Fruit fly (Drosophila melanogaster) whole organism: ENCODE results near the gene sing.

Source experiments
- CG8478 ChIP-seq: fragments of >200 bp; optimal IDR thresholded peaks from 2 replicates; lab custom pipeline; 2018; ENCODE audit warnings: inconsistent platforms
- Dll ChIP-seq: fragments of >200 bp; optimal IDR thresholded peaks from 2 replicates; lab custom pipeline; 2017
- EcR ChIP-seq, 2 experiments: fragments of >200 bp; optimal IDR thresholded peaks; 2 replicates each; lab custom pipeline; 2017; ENCODE audit warnings: missing biosample characterization in 2 of 2, missing genetic modification characterization in 2 of 2, missing genetic modification reagents in 2 of 2
- pan ChIP-seq: fragments of >200 bp; optimal IDR thresholded peaks from 2 replicates; lab custom pipeline; 2017
- psq ChIP-seq: fragments of >200 bp; optimal IDR thresholded peaks from 2 replicates; lab custom pipeline; 2017
- usp ChIP-seq: fragments of >200 bp; optimal IDR thresholded peaks from 2 replicates; lab custom pipeline; 2017; ENCODE audit warnings: missing biosample characterization, missing genetic modification characterization, mixed read lengths

sing gene

DNA sequence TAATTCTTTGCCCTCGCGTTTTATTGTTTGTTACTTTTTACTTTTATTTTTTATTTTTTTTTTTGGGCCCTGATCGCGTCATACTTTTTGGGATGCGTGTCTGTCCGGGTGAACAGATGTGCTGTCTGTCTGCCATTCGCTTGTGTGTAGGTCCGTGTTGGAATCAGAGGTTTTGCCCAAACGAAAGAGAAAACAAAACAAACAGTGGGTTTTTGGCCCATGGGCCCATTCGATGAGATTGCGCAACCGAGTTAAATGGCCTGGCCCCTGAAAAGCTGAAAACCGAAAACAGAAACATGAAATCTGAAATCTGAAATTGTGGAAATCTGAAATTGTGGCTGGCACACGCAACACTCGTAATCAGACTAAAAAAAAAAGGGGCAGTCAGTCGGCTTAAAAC lies 33.6 kb upstream of the sing start:
- no peak for TF ChIP-seq pan (lab: Kevin White, UChicago)
- no peak for TF ChIP-seq usp (GFP tag; lab: Kevin White, UChicago)
- no peak for TF ChIP-seq psq (lab: Kevin White, UChicago)
- TF ChIP-seq EcR (GFP tag; optimal IDR thresholded peaks at IDR 0.05; lab: Kevin White, UChicago) = no peak
- TF ChIP-seq CG8478 (lab: Kevin White, UChicago) = no peak

DNA sequence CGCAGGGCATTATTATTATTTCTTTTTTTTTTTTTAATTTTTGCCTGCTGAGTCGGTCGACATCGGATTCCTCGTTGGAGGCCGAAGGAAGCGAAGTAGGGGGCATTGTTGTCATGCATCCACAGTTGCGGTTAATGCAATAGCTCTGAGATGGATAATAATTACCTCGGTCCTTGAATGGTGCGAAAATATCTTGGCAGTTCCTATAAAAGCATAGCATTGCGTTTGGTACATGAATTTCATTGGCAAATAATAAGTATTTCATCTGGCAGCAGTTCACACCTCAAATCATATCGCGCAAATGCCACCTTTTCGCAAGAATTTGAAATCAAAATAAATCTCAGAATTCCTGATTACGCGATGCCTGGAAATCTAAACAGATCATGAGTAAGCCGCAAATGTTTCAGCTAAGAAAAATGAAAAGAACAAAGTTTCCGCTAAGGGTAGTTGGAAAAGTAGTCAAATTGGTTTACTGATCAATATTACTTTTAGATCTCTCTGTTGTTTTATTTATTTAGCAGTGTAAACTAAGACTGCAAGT lies 31.9 kb upstream of the sing start:
- TF ChIP-seq CG8478 (lab: Kevin White, UChicago) (no peak), Dll (lab: Kevin White, UChicago) (no peak), psq (lab: Kevin White, UChicago) (no peak), pan (lab: Kevin White, UChicago) (no peak), EcR (GFP tag; optimal IDR thresholded peaks at IDR 0.05; lab: Kevin White, UChicago) (no peak), usp (GFP tag; lab: Kevin White, UChicago) (no peak)

DNA sequence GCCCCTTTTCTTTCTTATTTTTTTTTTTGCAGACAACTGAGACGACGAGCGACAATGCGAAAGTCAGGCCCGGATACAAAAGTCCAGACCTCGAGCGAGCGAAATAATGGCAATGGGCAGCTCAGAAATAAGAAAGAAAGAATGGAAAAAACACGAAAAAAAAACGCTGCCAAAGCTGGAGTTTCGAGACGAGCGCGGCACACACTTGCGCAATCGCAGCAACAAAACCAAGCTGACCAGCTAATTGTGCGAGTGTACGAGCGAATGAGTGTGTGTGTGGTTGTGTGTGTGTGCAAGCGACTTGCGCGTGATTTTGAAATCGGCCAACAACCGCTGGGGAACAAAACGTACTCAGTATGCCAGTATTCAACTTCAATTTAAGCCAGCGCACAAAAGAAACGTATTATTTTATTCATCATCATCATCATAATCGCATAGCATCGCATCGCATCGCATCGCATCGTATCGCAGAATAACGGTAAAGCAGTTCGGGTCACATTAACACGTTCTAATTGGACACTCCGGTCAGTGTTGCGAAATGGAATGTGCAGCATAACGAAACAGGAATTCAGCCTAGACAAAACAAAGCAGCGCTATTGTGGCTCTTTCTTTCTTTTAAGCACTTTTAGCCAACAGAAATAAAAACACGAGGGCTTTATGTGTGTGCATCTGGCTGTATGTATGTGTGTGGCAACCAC lies 31.2 kb upstream of the sing start:
- TF ChIP-seq psq (lab: Kevin White, UChicago) = no peak
- no peak for TF ChIP-seq pan (lab: Kevin White, UChicago)
- TF ChIP-seq EcR (GFP tag; optimal IDR thresholded peaks at IDR 0.05; lab: Kevin White, UChicago) = no peak
- no peak for TF ChIP-seq Dll (lab: Kevin White, UChicago)
- no peak for TF ChIP-seq usp (GFP tag; lab: Kevin White, UChicago)
- TF ChIP-seq CG8478 (lab: Kevin White, UChicago) = no peak

DNA sequence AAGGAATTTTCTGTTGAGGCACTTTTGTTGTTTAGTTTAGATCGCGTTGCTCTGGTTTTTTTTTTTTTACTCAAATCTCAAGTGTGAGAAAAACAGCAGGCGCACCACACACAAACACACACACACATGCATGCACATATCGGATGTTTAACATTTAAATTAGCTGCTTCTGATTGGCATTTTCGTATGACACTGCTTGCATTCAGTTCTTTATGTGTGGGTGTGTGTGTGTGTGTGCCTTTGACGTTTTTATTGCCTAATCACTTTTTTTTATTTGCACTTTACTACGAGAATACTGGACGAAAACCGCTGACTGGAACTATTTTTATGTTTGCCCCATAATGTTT lies 30.7 kb upstream of the sing start:
- TF ChIP-seq usp (GFP tag; lab: Kevin White, UChicago) (no peak), Dll (lab: Kevin White, UChicago) (no peak), EcR (GFP tag; optimal IDR thresholded peaks at IDR 0.05; lab: Kevin White, UChicago) (no peak), pan (lab: Kevin White, UChicago) (no peak), CG8478 (lab: Kevin White, UChicago) (no peak), psq (lab: Kevin White, UChicago) (no peak)

DNA sequence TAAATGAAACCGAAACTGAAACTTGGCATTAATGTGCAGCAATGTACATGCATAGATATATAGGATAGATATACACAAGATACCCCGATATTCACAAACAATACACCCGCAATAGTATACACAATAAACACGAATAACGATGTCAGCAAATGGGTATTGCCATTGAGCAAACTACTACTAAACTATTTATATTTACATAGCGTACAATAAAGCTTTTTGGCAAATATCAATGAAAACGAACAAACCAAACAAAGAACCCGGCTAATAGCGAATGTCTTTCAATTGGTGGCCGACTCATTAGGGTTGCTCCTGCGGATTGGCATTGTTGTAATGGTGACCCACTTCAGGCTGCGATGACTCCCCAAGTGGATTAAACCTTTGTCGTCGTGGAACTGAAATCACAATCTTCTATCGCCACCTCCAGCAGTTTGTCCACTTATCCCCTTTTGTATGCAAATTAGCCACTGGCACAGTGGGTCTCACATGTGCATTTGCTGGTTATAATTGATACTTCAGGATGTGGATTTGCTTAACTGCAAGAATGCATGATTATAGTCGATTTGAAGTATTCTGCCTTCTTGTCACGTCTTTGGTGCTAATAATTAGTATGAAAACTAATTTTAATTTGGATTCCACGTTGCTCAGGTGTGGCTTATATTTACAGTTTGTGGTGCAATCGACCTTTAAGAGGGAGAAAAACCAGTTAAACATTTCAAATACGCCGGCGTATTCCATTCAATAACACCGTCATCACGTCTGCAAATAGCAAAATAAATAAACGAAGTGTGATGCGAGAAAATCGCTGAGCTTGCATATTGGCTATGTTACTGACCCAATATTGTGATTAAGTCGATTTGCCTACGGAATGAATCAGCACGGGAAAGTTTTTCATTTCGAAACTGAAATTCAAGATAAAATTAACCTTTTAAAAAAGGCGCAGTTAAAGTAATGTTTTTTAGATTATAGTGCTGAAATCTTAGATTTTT lies 28.7 kb upstream of the sing start:
- TF ChIP-seq usp (GFP tag; lab: Kevin White, UChicago) (no peak), EcR (GFP tag; optimal IDR thresholded peaks at IDR 0.05; lab: Kevin White, UChicago) (no peak), Dll (lab: Kevin White, UChicago) (no peak)

DNA sequence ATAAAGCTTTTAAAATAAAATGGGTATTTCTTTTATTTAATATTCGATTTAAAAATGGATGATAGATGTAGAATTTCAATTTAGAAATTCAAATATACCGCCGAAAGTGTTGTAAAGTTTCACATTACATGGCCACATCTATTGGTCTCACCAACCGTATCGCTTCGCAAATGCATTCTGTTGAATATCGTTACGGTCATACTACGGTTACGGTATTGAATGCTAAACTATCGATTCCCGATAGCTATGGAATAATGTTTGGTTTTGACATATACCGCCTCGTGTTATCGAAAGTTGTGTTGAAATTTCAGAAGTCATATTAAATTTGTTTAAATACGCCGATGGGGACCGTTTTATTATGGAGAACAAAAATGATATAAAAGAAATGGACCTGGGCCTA lies 28.0 kb upstream of the sing start, which contains the start of the genes CG32573 and CG42512:
Gene CG32573, plus strand, starts transcription at position 279 of the 400 bp plus-strand sequence.
Gene CG42512, plus strand, starts transcription at position 279 of the 400 bp plus-strand sequence.
- no peak for TF ChIP-seq EcR (GFP tag; optimal IDR thresholded peaks at IDR 0.05; lab: Kevin White, UChicago)
- TF ChIP-seq psq (lab: Kevin White, UChicago) = no peak
- no peak for TF ChIP-seq CG8478 (lab: Kevin White, UChicago)
- TF ChIP-seq Dll (lab: Kevin White, UChicago) = no peak
- no peak for TF ChIP-seq usp (GFP tag; lab: Kevin White, UChicago)
- TF ChIP-seq pan (lab: Kevin White, UChicago) = no peak

DNA sequence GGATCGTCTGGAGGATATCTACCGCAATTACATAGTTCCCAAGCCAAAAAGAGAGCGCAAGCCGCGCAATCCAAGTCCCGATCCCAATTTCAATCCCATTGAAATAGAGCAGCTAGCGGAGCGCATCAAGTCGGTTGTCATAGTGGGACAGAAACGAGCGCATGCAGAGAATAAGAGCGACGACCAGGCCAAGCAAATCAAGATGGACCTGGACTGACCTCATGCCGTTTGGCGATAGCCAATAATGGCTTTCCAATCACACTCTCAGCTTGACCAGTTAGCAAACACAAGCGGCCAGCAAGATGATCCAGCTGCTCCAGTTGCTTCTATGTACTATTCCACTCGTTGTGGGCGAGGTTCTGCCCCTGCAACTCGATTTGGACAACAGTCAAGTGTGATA lies 27.5 kb upstream of the sing start:
- no peak for TF ChIP-seq pan (lab: Kevin White, UChicago)
- no peak for TF ChIP-seq EcR (GFP tag; optimal IDR thresholded peaks at IDR 0.05; lab: Kevin White, UChicago)
- no peak for TF ChIP-seq usp (GFP tag; lab: Kevin White, UChicago)
- no peak for TF ChIP-seq Dll (lab: Kevin White, UChicago)
- no peak for TF ChIP-seq psq (lab: Kevin White, UChicago)
- no peak for TF ChIP-seq CG8478 (lab: Kevin White, UChicago)

DNA sequence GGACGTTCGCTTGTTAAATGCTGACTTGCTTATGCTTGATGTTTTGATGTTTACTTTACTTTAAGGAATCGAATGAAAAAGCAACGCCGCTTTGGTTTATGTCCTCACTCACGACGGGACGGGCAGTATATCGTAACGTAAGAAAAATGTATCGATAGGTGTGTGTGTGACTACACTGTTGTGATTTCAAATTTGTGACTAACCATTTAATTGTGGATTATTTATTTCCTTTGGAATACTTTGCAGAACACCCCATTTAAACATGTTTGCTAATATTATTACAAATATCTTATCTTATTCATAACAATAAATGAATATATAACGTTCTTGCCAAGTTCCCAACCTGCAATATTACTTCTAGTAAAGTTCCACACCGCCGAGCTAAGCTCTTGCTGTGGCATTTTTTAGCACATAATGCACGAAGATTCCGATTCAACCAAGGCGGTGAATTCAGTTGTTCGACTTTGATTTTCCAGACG lies 24.1 kb upstream of the sing start, which contains the start of the genes Nemp and r:
Gene Nemp, minus strand, starts transcription at position 85 of the 479 bp plus-strand sequence.
Gene r, plus strand, starts transcription at position 429 of the 479 bp plus-strand sequence.
- no peak for TF ChIP-seq pan (lab: Kevin White, UChicago)
- TF ChIP-seq CG8478 (lab: Kevin White, UChicago) = no peak
- TF ChIP-seq psq (lab: Kevin White, UChicago) = no peak
- TF ChIP-seq EcR (GFP tag; optimal IDR thresholded peaks at IDR 0.05; lab: Kevin White, UChicago) = no peak
- no peak for TF ChIP-seq Dll (lab: Kevin White, UChicago)
- TF ChIP-seq usp (GFP tag; lab: Kevin White, UChicago) = no peak

DNA sequence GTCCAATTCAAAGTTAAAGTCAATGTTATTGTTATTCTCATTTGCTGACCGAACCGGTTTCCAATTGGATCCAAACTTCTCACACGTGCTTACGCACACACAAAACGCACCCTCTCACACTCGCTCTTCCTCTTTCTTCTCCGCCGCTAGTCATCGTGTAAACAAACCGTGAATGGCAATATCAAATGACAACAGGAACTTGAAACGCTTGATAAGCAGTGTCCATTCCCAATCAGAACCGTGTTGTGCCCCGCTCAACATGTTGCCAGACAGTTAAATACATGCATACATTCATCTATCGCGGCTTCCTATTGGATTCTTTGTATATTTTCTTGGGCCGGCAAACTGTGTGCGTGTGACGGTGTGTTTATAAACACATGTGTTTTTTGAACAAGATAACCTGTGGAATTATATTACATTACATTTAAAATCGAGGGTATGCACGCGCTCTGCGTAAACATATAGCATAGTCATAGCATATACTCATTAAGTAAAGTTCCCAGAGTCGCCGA lies 23.3 kb upstream of the sing start:
- TF ChIP-seq usp (GFP tag; lab: Kevin White, UChicago) (no peak), pan (lab: Kevin White, UChicago) (no peak), Dll (lab: Kevin White, UChicago) (no peak), CG8478 (lab: Kevin White, UChicago) (no peak), EcR (GFP tag; optimal IDR thresholded peaks at IDR 0.05; lab: Kevin White, UChicago) (no peak), psq (lab: Kevin White, UChicago) (no peak)

DNA sequence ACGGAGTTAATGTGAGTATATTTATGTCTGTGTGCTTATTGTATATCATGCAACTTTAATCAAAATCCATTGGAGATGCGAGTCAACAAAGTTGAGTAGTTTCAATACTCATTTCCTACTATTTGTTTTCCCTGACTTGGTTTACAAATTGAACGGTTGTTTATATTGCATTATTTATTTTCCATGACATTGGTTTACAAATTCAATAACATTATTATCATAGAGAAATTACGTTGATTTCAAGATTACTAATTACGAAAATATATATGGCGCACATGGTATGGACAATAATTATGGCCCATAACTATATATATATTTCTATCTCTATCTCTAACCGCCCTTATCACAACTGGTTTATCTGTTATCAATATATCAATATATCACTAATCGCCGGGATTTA lies 18.5 kb upstream of the sing start:
- no peak for TF ChIP-seq CG8478 (lab: Kevin White, UChicago)
- no peak for TF ChIP-seq psq (lab: Kevin White, UChicago)
- no peak for TF ChIP-seq usp (GFP tag; lab: Kevin White, UChicago)
- TF ChIP-seq Dll (lab: Kevin White, UChicago) = no peak
- no peak for TF ChIP-seq pan (lab: Kevin White, UChicago)
- TF ChIP-seq EcR (GFP tag; optimal IDR thresholded peaks at IDR 0.05; lab: Kevin White, UChicago) = no peak
